Fruit fly (Drosophila melanogaster): Measurements from ENCODE around the gene CG9674.
A peak's percentile ranks its signal among the peaks of the same experiment; 100 is the strongest.

Gene CG9674

dm6 chr3L:16769866-16770265 is 37.7 kb downstream of the CG9674 start:
- no peak for TF ChIP-seq Dll (optimal IDR thresholded peaks at IDR 0.05)
- TF ChIP-seq usp (GFP tag; optimal IDR thresholded peaks at IDR 0.05): no peak
- no peak for TF ChIP-seq EcR (GFP tag; optimal IDR thresholded peaks at IDR 0.05)
- TF ChIP-seq CG8478 (optimal IDR thresholded peaks at IDR 0.05): no peak
- TF ChIP-seq psq (optimal IDR thresholded peaks at IDR 0.05): no peak
- no peak for TF ChIP-seq pan (optimal IDR thresholded peaks at IDR 0.05)

DNA sequence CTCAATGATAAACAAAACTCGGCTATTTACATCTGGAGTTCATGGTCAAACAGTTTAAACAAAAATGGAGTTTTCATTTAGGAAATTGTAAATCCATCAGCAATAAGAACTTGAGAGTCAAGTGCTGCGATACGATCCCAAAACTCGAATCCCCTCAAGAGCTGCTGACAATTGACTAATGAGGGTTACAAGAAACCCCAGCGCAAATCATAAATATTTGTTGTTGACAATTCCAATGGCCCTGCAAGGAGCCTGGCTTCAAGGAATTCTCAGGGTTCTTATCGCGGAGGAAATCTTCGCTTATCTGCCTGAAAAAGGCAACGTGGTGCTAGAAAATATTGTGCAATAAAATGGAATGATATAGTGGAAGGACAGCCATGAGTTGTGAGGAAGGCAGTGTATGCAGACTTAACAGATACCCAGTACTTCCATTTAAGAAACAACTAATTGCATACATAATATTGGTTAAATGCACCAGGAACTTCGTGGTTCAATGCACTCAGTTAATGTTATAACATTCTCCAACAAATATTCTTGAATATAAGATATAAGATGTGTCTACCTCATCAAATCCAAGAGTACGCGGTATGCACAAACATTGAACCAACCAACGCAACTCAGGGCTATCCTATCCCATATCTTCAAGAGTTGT is 39.4 kb downstream of the CG9674 start:
- TF ChIP-seq CG8478 (optimal IDR thresholded peaks at IDR 0.05): no peak
- TF ChIP-seq psq (optimal IDR thresholded peaks at IDR 0.05): no peak
- no peak for TF ChIP-seq pan (optimal IDR thresholded peaks at IDR 0.05)
- TF ChIP-seq Dll (optimal IDR thresholded peaks at IDR 0.05): no peak
- no peak for TF ChIP-seq usp (GFP tag; optimal IDR thresholded peaks at IDR 0.05)
- no peak for TF ChIP-seq EcR (GFP tag; optimal IDR thresholded peaks at IDR 0.05)

DNA sequence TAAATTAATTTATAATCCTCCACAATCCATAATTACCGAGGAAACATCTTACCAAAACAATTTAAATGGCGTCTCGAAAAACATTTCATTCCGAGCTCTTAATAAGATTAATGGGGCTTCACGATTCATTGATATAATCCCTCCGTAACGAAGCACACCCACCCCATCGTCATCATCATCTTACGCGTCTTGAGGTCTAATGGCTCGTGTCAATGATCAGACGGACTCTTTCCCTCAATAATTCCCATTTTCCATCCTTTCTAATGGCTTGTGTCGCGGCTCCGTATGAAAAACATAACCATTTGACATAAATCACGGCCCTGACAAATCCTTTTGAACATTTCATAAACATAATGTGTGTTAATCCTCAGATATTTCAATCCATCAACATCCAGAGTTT is 40.6 kb downstream of the CG9674 start:
- no peak for TF ChIP-seq Dll (optimal IDR thresholded peaks at IDR 0.05)
- no peak for TF ChIP-seq pan (optimal IDR thresholded peaks at IDR 0.05)
- TF ChIP-seq EcR (GFP tag; optimal IDR thresholded peaks at IDR 0.05): no peak
- no peak for TF ChIP-seq usp (GFP tag; optimal IDR thresholded peaks at IDR 0.05)
- TF ChIP-seq CG8478 (optimal IDR thresholded peaks at IDR 0.05): no peak
- TF ChIP-seq psq (optimal IDR thresholded peaks at IDR 0.05): no peak

- no peak for TF ChIP-seq psq (optimal IDR thresholded peaks at IDR 0.05)
- TF ChIP-seq Dll (optimal IDR thresholded peaks at IDR 0.05): no peak
- no peak for TF ChIP-seq EcR (GFP tag; optimal IDR thresholded peaks at IDR 0.05)
- no peak for TF ChIP-seq usp (GFP tag; optimal IDR thresholded peaks at IDR 0.05)
- no peak for TF ChIP-seq pan (optimal IDR thresholded peaks at IDR 0.05)
- TF ChIP-seq CG8478 (optimal IDR thresholded peaks at IDR 0.05): no peak
Observed at dm6 chr3L:16765647-16766628, 41.6 kb downstream of the CG9674 start, which contains the start of gene Nrt. Nrt (plus strand) TSS chr3L:16766072.

dm6 chr3L:16762203-16762997 is 45.1 kb downstream of the CG9674 start:
- TF ChIP-seq EcR (GFP tag; optimal IDR thresholded peaks at IDR 0.05) (peak in 1 of 2 experiments; percentile 64), Dll (optimal IDR thresholded peaks at IDR 0.05) (no peak)

dm6 chr3L:16760274-16760673 is 47.3 kb downstream of the CG9674 start:
- TF ChIP-seq Dll (optimal IDR thresholded peaks at IDR 0.05): no peak
- TF ChIP-seq psq (optimal IDR thresholded peaks at IDR 0.05): no peak
- TF ChIP-seq pan (optimal IDR thresholded peaks at IDR 0.05): no peak
- no peak for TF ChIP-seq usp (GFP tag; optimal IDR thresholded peaks at IDR 0.05)
- no peak for TF ChIP-seq EcR (GFP tag; optimal IDR thresholded peaks at IDR 0.05)

DNA sequence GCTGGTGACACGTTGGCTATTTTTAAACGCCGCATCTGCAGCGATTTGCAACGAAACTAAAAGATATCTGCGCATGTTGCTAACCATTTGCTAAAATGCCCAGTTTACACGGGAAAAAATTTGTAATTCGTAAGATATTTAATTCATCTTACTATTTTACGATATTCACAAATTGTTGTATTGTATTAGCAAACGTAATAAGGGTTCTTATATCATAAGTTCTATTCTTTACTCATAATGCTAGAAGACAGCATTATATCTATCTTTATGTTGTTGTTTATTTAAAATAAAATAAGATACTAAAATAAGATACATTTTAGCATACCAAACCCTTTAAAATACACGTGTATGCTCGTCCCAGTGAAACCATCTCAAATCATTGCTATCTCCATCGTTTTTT is 48.0 kb downstream of the CG9674 start:
- TF ChIP-seq EcR (GFP tag; optimal IDR thresholded peaks at IDR 0.05) (no peak), CG8478 (optimal IDR thresholded peaks at IDR 0.05) (no peak), usp (GFP tag; optimal IDR thresholded peaks at IDR 0.05) (no peak), Dll (optimal IDR thresholded peaks at IDR 0.05) (no peak), pan (optimal IDR thresholded peaks at IDR 0.05) (no peak), psq (optimal IDR thresholded peaks at IDR 0.05) (no peak)

- TF ChIP-seq pan (optimal IDR thresholded peaks at IDR 0.05) (no peak), psq (optimal IDR thresholded peaks at IDR 0.05) (no peak), EcR (GFP tag; optimal IDR thresholded peaks at IDR 0.05) (no peak), Dll (optimal IDR thresholded peaks at IDR 0.05) (no peak)
Observed at dm6 chr3L:16758504-16759109, 48.9 kb downstream of the CG9674 start.

dm6 chr3L:16755189-16755588 is 52.3 kb downstream of the CG9674 start, which contains the start of gene CG42852:
CG42852 (plus strand) TSS chr3L:16755489.
- no peak for TF ChIP-seq psq (optimal IDR thresholded peaks at IDR 0.05)
- no peak for TF ChIP-seq Dll (optimal IDR thresholded peaks at IDR 0.05)
- TF ChIP-seq usp (GFP tag; optimal IDR thresholded peaks at IDR 0.05): no peak
- TF ChIP-seq EcR (GFP tag; optimal IDR thresholded peaks at IDR 0.05): no peak
- TF ChIP-seq CG8478 (optimal IDR thresholded peaks at IDR 0.05): no peak
- TF ChIP-seq pan (optimal IDR thresholded peaks at IDR 0.05): no peak

dm6 chr3L:16752402-16753096 is 55.0 kb downstream of the CG9674 start:
- TF ChIP-seq EcR (GFP tag; optimal IDR thresholded peaks at IDR 0.05) (peak in 1 of 2 experiments; percentile 73), Dll (optimal IDR thresholded peaks at IDR 0.05) (no peak)

dm6 chr3L:16751487-16752054 is 56.0 kb downstream of the CG9674 start:
- TF ChIP-seq usp (GFP tag; optimal IDR thresholded peaks at IDR 0.05) (no peak), CG8478 (optimal IDR thresholded peaks at IDR 0.05) (no peak), psq (optimal IDR thresholded peaks at IDR 0.05) (no peak), Dll (optimal IDR thresholded peaks at IDR 0.05) (no peak), EcR (GFP tag; optimal IDR thresholded peaks at IDR 0.05) (no peak), pan (optimal IDR thresholded peaks at IDR 0.05) (no peak)
